Worm (Caenorhabditis elegans): Measurements from ENCODE around the gene lron-13.

ce11 chrIII:13505718-13506117 lies 21.5 kb upstream of the lron-13 start, which contains the start of gene T28A8.3:
- TF ChIP-seq klf-2 (GFP tag; conservative IDR thresholded peaks at IDR 0.05) (no peak), tab-1 (GFP tag; IDR thresholded peaks at IDR 0.05) (no peak), ztf-29 (GFP tag; IDR thresholded peaks at IDR 0.05) (no peak), flt-1 (GFP tag; IDR thresholded peaks at IDR 0.05) (no peak), ztf-23 (GFP tag; IDR thresholded peaks at IDR 0.05) (no peak), med-1 (GFP tag; optimal IDR thresholded peaks at IDR 0.05; ENCODE audit: insufficient read depth) (no peak)

Data from whole organism, midembryonic.